Fruit fly (Drosophila melanogaster): Measurements from ENCODE around the gene CG2256.

- TF ChIP-seq psq (optimal IDR thresholded peaks at IDR 0.05), result no peak
- no peak for TF ChIP-seq EcR (GFP tag; optimal IDR thresholded peaks at IDR 0.05)
- TF ChIP-seq usp (GFP tag; optimal IDR thresholded peaks at IDR 0.05), result no peak
- TF ChIP-seq pan (optimal IDR thresholded peaks at IDR 0.05), result no peak
- no peak for TF ChIP-seq CG8478 (optimal IDR thresholded peaks at IDR 0.05)
Observed at dm6 chrX:8100026-8100825, 13.2 kb upstream of the CG2256 start.

Data from whole organism.